Fruit fly (Drosophila melanogaster): ENCODE results near the gene CG44574.

CG44574 gene

dm6 chr2L:5879363-5879934 lies 4.1 kb upstream of the CG44574 start, which contains the start of gene rau (continued):
- TF ChIP-seq CG12769 (tag; optimal IDR thresholded peaks at IDR 0.05) (no peak), tap (tag; optimal IDR thresholded peaks at IDR 0.05) (peak; percentile 60), kay (GFP tag; optimal IDR thresholded peaks at IDR 0.05) (peak; percentile 33), Ssrp (tag; optimal IDR thresholded peaks at IDR 0.05) (peak; percentile 39), CG2712 (tag; optimal IDR thresholded peaks at IDR 0.05) (peak; percentile 91), ap (GFP tag; IDR thresholded peaks at IDR 0.05) (peak; percentile 37; the same call in 1 of the 2 replicates), CG7786 (GFP tag; optimal IDR thresholded peaks at IDR 0.05) (peak; percentile 34), CG16813 (GFP tag; IDR thresholded peaks at IDR 0.05; ENCODE audit: partially characterized antibody) (peak; percentile 28; the same call in 1 of the 3 replicates), btn (GFP tag; optimal IDR thresholded peaks at IDR 0.05) (no peak), gcm (GFP tag; optimal IDR thresholded peaks at IDR 0.05) (peak; percentile 85), H15 (GFP tag; IDR thresholded peaks at IDR 0.05) (no peak)

dm6 chr2L:5881181-5881580 lies 2.4 kb upstream of the CG44574 start:
- no peak for TF ChIP-seq CG1832 (GFP tag; optimal IDR thresholded peaks at IDR 0.05)
- TF ChIP-seq h (optimal IDR thresholded peaks at IDR 0.05), result no peak
- no peak for TF ChIP-seq shn (GFP tag; optimal IDR thresholded peaks at IDR 0.05)
- TF ChIP-seq CG3065 (GFP tag; optimal IDR thresholded peaks at IDR 0.05), result no peak
- TF ChIP-seq CG18764 (GFP tag; optimal IDR thresholded peaks at IDR 0.05), result no peak
- no peak for TF ChIP-seq Nf-YC (tag; optimal IDR thresholded peaks at IDR 0.05)
- TF ChIP-seq scrt (GFP tag; optimal IDR thresholded peaks at IDR 0.05), result no peak
- 0 out of 2 replicates have a peak, but pooled peaks have one; percentile 6 for TF ChIP-seq ranshi (GFP tag; IDR thresholded peaks at IDR 0.05)
- no peak for TF ChIP-seq CG32767 (GFP tag; IDR thresholded peaks at IDR 0.05)
- TF ChIP-seq CG12104 (GFP tag; optimal IDR thresholded peaks at IDR 0.05), result no peak
- TF ChIP-seq Ets97D (GFP tag; optimal IDR thresholded peaks at IDR 0.05), result no peak
- TF ChIP-seq Drgx (GFP tag; IDR thresholded peaks at IDR 0.05), result peak; percentile 33; the same call in 1 of the 2 replicates
- TF ChIP-seq chm (GFP tag; IDR thresholded peaks at IDR 0.05), result peak; percentile 23; the same call in 1 of the 2 replicates
- TF ChIP-seq Dp (GFP tag; optimal IDR thresholded peaks at IDR 0.05), result no peak
- TF ChIP-seq gem (tag; optimal IDR thresholded peaks at IDR 0.05), result peak; percentile 10
- TF ChIP-seq Sox100B (GFP tag; optimal IDR thresholded peaks at IDR 0.05), result no peak
- no peak for TF ChIP-seq grn (GFP tag; optimal IDR thresholded peaks at IDR 0.05)
- no peak for TF ChIP-seq Jarid2 (GFP tag; optimal IDR thresholded peaks at IDR 0.05)
- TF ChIP-seq jigr1 (GFP tag; IDR thresholded peaks at IDR 0.05), result no peak
- TF ChIP-seq Ets65A (GFP tag), result peak; percentile 40
- TF ChIP-seq lola (GFP tag; optimal IDR thresholded peaks at IDR 0.05), result no peak
- TF ChIP-seq Xrp1 (GFP tag; IDR thresholded peaks at IDR 0.05), result 0 out of 2 replicates have a peak, but pooled peaks have one; percentile 7
- TF ChIP-seq fu2 (GFP tag; optimal IDR thresholded peaks at IDR 0.05), result no peak
- TF ChIP-seq grau (tag; optimal IDR thresholded peaks at IDR 0.05), result peak; percentile 57
- TF ChIP-seq ci (GFP tag; IDR thresholded peaks at IDR 0.05), result peak; percentile 3; the same call in 1 of the 3 replicates
- TF ChIP-seq Med (GFP tag), result peak; percentile 19

- no peak for TF ChIP-seq CG4424 (GFP tag; optimal IDR thresholded peaks at IDR 0.05)
- TF ChIP-seq CG12104 (GFP tag; optimal IDR thresholded peaks at IDR 0.05), result no peak
- TF ChIP-seq bab2 (GFP tag; optimal IDR thresholded peaks at IDR 0.05), result no peak
- TF ChIP-seq Hmr (GFP tag; optimal IDR thresholded peaks at IDR 0.05), result no peak
- TF ChIP-seq knrl (GFP tag; IDR thresholded peaks at IDR 0.05; ENCODE audit: partially characterized antibody), result no peak
- no peak for TF ChIP-seq Sry-β (GFP tag; optimal IDR thresholded peaks at IDR 0.05)
- no peak for TF ChIP-seq Optix (GFP tag; IDR thresholded peaks at IDR 0.05)
- no peak for TF ChIP-seq peb (GFP tag; IDR thresholded peaks at IDR 0.05)
- no peak for TF ChIP-seq CG9609 (GFP tag; optimal IDR thresholded peaks at IDR 0.05)
- TF ChIP-seq lilli (GFP tag; optimal IDR thresholded peaks at IDR 0.05), result no peak
- no peak for TF ChIP-seq dmrt99B (tag; optimal IDR thresholded peaks at IDR 0.05)
- TF ChIP-seq CHES-1-like (GFP tag; optimal IDR thresholded peaks at IDR 0.05), result no peak
- TF ChIP-seq sima (GFP tag; optimal IDR thresholded peaks at IDR 0.05), result no peak
- TF ChIP-seq sc (optimal IDR thresholded peaks at IDR 0.05), result no peak
- no peak for TF ChIP-seq sc (GFP tag; optimal IDR thresholded peaks at IDR 0.05)
- TF ChIP-seq so (GFP tag; IDR thresholded peaks at IDR 0.05), result no peak
Measured at dm6 chr2L:5884674-5885073, 1.1 kb downstream of the CG44574 start, which contains the start of the genes Sfp26Ac and CG43185. Gene Sfp26Ac, minus strand, starts transcription at chr2L:5884774. Gene CG43185, plus strand, starts transcription at chr2L:5884888.
